Worm (Caenorhabditis elegans) whole organism, late embryonic: ENCODE data around the gene K09B3.1.

Experiments used
- C38D4.7 ChIP-seq: fragments of 200-800 bp; sonication (Bioruptor generic); optimal IDR thresholded peaks from 2 replicates; lab custom pipeline; 2018; ENCODE audit warnings: mild to moderate bottlenecking, missing genetic modification characterization, moderate library complexity, missing compliant biosample characterization
- K09A11.1 ChIP-seq: sonication (generic microtip); optimal IDR thresholded peaks from 2 replicates; lab custom pipeline; 2017; ENCODE audit warnings: antibody characterized with exemption, mild to moderate bottlenecking, missing genetic modification characterization, missing compliant biosample characterization; ENCODE audit not compliant: insufficient read depth
- Y22D7AL.16 ChIP-seq: sonication (generic microtip); optimal IDR thresholded peaks from 2 replicates; lab custom pipeline; 2016; ENCODE audit warnings: missing genetic modification characterization, missing compliant biosample characterization
- ama-1 ChIP-seq: fragments of 150-350 bp; optimal IDR thresholded peaks from 2 replicates; lab custom pipeline; 2014
- ceh-18 ChIP-seq: sonication (generic microtip); optimal IDR thresholded peaks from 2 replicates; lab custom pipeline; 2016; ENCODE audit warnings: missing genetic modification characterization, missing compliant biosample characterization
- ceh-2 ChIP-seq: sonication (generic microtip); optimal IDR thresholded peaks from 2 replicates; lab custom pipeline; 2016; ENCODE audit warnings: missing genotype, missing genetic modification characterization, missing compliant biosample characterization
- ceh-22 ChIP-seq: sonication (generic microtip); optimal IDR thresholded peaks from 2 replicates; lab custom pipeline; 2017; ENCODE audit warnings: missing biosample characterization, missing genetic modification characterization
- ceh-24 ChIP-seq: sonication (generic microtip); optimal IDR thresholded peaks from 2 replicates; lab custom pipeline; 2016; ENCODE audit warnings: mild to moderate bottlenecking, missing genetic modification characterization, missing compliant biosample characterization
- ceh-31 ChIP-seq: sonication (generic microtip); optimal IDR thresholded peaks from 2 replicates; lab custom pipeline; 2016; ENCODE audit warnings: missing genetic modification characterization, missing compliant biosample characterization
- ceh-6 ChIP-seq: fragments of 200-800 bp; sonication (Bioruptor generic); optimal IDR thresholded peaks from 2 replicates; lab custom pipeline; 2018; ENCODE audit warnings: mild to moderate bottlenecking, missing genetic modification characterization, missing compliant biosample characterization
- ceh-9 ChIP-seq: sonication (generic microtip); optimal IDR thresholded peaks from 2 replicates; lab custom pipeline; 2016; ENCODE audit warnings: mild to moderate bottlenecking, missing genetic modification characterization, inconsistent platforms, missing compliant biosample characterization
- dmd-4 ChIP-seq: sonication (generic microtip); optimal IDR thresholded peaks from 2 replicates; lab custom pipeline; 2016; ENCODE audit warnings: borderline replicate concordance, missing genetic modification characterization, missing compliant biosample characterization
- elt-2 ChIP-seq: sonication (generic microtip); optimal IDR thresholded peaks from 2 replicates; lab custom pipeline; 2016; ENCODE audit warnings: missing genetic modification reagents, missing genetic modification characterization, missing compliant biosample characterization
- elt-4 ChIP-seq: sonication (generic microtip); optimal IDR thresholded peaks from 2 replicates; lab custom pipeline; 2016; ENCODE audit warnings: missing genetic modification characterization, missing compliant biosample characterization
- ets-4 ChIP-seq: sonication (generic microtip); optimal IDR thresholded peaks from 2 replicates; lab custom pipeline; 2016; ENCODE audit warnings: missing genetic modification characterization, missing compliant biosample characterization
- fkh-10 ChIP-seq: fragments of 150-350 bp; optimal IDR thresholded peaks from 2 replicates; lab custom pipeline; 2014; ENCODE audit warnings: missing biosample characterization, missing genetic modification reagents, missing genetic modification characterization
- fkh-6 ChIP-seq: sonication (generic microtip); optimal IDR thresholded peaks from 2 replicates; lab custom pipeline; 2016; ENCODE audit warnings: missing genetic modification characterization, missing compliant biosample characterization
- gmeb-2 ChIP-seq: sonication (generic microtip); optimal IDR thresholded peaks from 2 replicates; lab custom pipeline; 2016; ENCODE audit warnings: missing genetic modification characterization, inconsistent platforms, missing compliant biosample characterization
- hlh-15 ChIP-seq: sonication (generic microtip); optimal IDR thresholded peaks from 2 replicates; lab custom pipeline; 2016; ENCODE audit warnings: missing genetic modification characterization, missing compliant biosample characterization
- hlh-6 ChIP-seq: sonication (generic microtip); optimal IDR thresholded peaks from 2 replicates; lab custom pipeline; 2016; ENCODE audit warnings: missing genotype, missing genetic modification characterization, missing compliant biosample characterization
- hlh-8 ChIP-seq: sonication (generic microtip); optimal IDR thresholded peaks from 2 replicates; lab custom pipeline; 2016; ENCODE audit warnings: missing genotype, missing genetic modification characterization, missing compliant biosample characterization
- lin-11 ChIP-seq: fragments of 200-800 bp; sonication (Bioruptor generic); optimal IDR thresholded peaks from 2 replicates; lab custom pipeline; 2018; ENCODE audit warnings: mild to moderate bottlenecking, missing genetic modification characterization, missing compliant biosample characterization
- madf-2 ChIP-seq: sonication (generic microtip); optimal IDR thresholded peaks from 2 replicates; lab custom pipeline; 2017; ENCODE audit warnings: missing genetic modification characterization, missing compliant biosample characterization
- mec-3 ChIP-seq: sonication (generic microtip); optimal IDR thresholded peaks from 2 replicates; lab custom pipeline; 2016; ENCODE audit warnings: borderline replicate concordance, missing genetic modification characterization, missing compliant biosample characterization
- nhr-11 ChIP-seq: fragments of 150-350 bp; optimal IDR thresholded peaks from 2 replicates; lab custom pipeline; 2014; ENCODE audit warnings: missing biosample characterization, missing genetic modification characterization
- nhr-232 ChIP-seq: sonication (generic microtip); optimal IDR thresholded peaks from 2 replicates; lab custom pipeline; 2016; ENCODE audit warnings: missing genetic modification characterization, missing compliant biosample characterization
- pag-3 ChIP-seq: sonication (generic microtip); optimal IDR thresholded peaks from 2 replicates; lab custom pipeline; 2016; ENCODE audit warnings: missing compliant biosample characterization, missing genetic modification characterization, borderline replicate concordance
- pha-2 ChIP-seq: sonication (generic microtip); optimal IDR thresholded peaks from 2 replicates; lab custom pipeline; 2017; ENCODE audit warnings: mild to moderate bottlenecking, missing genetic modification characterization, missing compliant biosample characterization
- ref-2 ChIP-seq: sonication (generic microtip); optimal IDR thresholded peaks from 2 replicates; lab custom pipeline; 2016; ENCODE audit warnings: missing genetic modification characterization, missing compliant biosample characterization
- rnt-1 ChIP-seq: sonication (generic microtip); optimal IDR thresholded peaks from 2 replicates; lab custom pipeline; 2016; ENCODE audit warnings: missing genetic modification characterization, missing compliant biosample characterization
- sdc-2 ChIP-seq: sonication (generic microtip); optimal IDR thresholded peaks from 2 replicates; lab custom pipeline; 2016; ENCODE audit warnings: missing genotype, missing genetic modification characterization, missing compliant biosample characterization
- sox-2 ChIP-seq: fragments of 200-800 bp; sonication (Bioruptor generic); IDR thresholded peaks from 2 replicates; pipeline ENCODE4 v1.3.6; 2022; ENCODE audit warnings: missing genetic modification reagents, missing genetic modification characterization, missing compliant biosample characterization
- syd-9 ChIP-seq: sonication (generic microtip); optimal IDR thresholded peaks from 2 replicates; lab custom pipeline; 2016; ENCODE audit warnings: mild to moderate bottlenecking, missing genetic modification characterization, moderate library complexity, missing compliant biosample characterization
- ttx-3 ChIP-seq: sonication (generic microtip); optimal IDR thresholded peaks from 2 replicates; lab custom pipeline; 2016; ENCODE audit warnings: missing genetic modification reagents, missing genetic modification characterization, missing compliant biosample characterization
- unc-42 ChIP-seq: sonication (generic microtip); optimal IDR thresholded peaks from 2 replicates; lab custom pipeline; 2016; ENCODE audit warnings: missing genotype, missing genetic modification characterization, missing compliant biosample characterization
- unc-86 ChIP-seq: sonication (generic microtip); optimal IDR thresholded peaks from 2 replicates; lab custom pipeline; 2016; ENCODE audit warnings: missing genetic modification characterization, missing compliant biosample characterization
- zip-5 ChIP-seq: sonication (generic microtip); optimal IDR thresholded peaks from 2 replicates; lab custom pipeline; 2016; ENCODE audit warnings: missing genetic modification characterization, missing compliant biosample characterization
- ztf-16 ChIP-seq: sonication (generic microtip); optimal IDR thresholded peaks from 2 replicates; lab custom pipeline; 2017; ENCODE audit warnings: missing genetic modification characterization, missing compliant biosample characterization

K09B3.1 gene

DNA sequence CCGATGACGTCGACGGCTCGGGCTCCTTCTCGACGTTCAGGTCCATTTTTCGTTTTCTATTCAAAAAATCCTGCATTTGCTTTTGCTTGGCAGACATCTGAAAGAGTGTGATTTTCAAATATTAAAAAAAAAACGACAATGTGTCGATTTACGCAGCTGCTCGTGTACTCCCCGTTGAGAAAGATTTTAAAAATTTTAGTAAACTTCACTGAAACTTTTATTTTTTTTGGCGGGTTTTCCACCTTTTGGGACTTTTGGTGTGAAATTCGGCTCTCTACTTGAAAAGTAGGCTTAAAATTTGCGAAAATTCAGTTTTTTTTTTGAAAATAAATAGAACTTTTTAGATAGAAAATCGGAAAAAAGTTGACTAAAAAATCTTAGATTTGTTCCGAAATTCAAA is 12.6 kb downstream of the K09B3.1 start, which contains the start of gene M02B7.7:
M02B7.7 (minus strand) TSS at position 101 of the 400 bp plus-strand sequence.
- TF ChIP-seq pha-2 (tag; lab: Kevin White, UChicago) (no peak), Y22D7AL.16 (tag; lab: Kevin White, UChicago) (no peak), sdc-2 (tag; lab: Kevin White, UChicago) (no peak), zip-5 (tag; lab: Kevin White, UChicago) (no peak), C38D4.7 (GFP tag; lab: Kevin White, UChicago) (no peak), lin-11 (tag; lab: Kevin White, UChicago) (no peak), hlh-8 (tag; lab: Kevin White, UChicago) (no peak), madf-2 (tag; lab: Kevin White, UChicago) (no peak), unc-86 (no peak), ceh-2 (tag; lab: Kevin White, UChicago) (no peak), unc-42 (tag; lab: Kevin White, UChicago) (no peak), ceh-6 (no peak), mec-3 (no peak)

DNA sequence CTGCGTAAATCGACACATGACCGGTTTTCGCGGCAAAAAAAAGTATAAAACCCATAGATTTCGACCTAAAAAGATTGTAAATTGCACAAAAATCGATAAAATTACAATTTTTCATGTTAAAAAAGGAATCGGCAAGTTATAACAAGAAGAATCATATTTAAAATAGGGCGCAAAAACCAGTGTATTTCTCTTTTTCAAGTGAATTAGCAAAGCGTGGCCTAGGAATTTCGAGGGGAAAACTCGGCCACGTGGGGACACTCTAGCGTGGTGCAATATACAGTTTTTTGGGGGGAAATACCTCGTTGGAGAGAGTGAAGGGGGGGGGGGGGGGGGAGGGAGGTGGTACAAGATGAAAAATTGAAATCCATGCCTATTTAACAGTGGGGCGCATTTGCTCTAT is 13.0 kb downstream of the K09B3.1 start:
- peak; percentile 4 for TF ChIP-seq ceh-31 (tag; lab: Kevin White, UChicago)
- TF ChIP-seq zip-5 (tag; lab: Kevin White, UChicago): no peak

DNA sequence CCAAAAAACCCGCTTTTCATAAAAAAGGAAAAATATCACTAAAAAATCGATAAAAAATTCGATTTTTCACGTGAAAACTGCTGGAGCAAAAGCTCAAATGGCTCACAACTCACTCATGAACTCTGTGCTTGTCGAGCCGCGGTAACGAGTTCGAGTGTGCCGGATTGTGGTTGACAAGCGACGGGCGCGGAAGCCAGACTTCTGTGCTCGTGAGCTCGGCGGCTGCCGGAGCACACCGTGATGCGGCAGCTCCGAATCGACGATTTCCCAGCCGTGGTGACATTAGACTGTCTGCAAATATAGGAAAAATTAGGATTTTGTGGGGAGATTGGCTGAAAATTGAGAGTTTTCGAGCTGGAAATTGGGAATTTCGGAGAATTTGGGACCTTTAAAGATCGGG is 18.3 kb downstream of the K09B3.1 start:
- TF ChIP-seq nhr-11 (no peak), elt-4 (tag; lab: Kevin White, UChicago) (no peak), ceh-18 (tag; lab: Kevin White, UChicago) (no peak), ceh-24 (tag; lab: Kevin White, UChicago) (no peak), ttx-3 (tag; lab: Kevin White, UChicago) (no peak), ama-1 (lab: Kevin White, UChicago) (no peak), elt-2 (no peak), nhr-232 (tag; lab: Kevin White, UChicago) (no peak), hlh-15 (tag; lab: Kevin White, UChicago) (no peak), dmd-4 (tag; lab: Kevin White, UChicago) (no peak), K09A11.1 (tag; lab: Kevin White, UChicago) (no peak), ceh-2 (tag; lab: Kevin White, UChicago) (no peak), ets-4 (tag; lab: Kevin White, UChicago) (no peak)

DNA sequence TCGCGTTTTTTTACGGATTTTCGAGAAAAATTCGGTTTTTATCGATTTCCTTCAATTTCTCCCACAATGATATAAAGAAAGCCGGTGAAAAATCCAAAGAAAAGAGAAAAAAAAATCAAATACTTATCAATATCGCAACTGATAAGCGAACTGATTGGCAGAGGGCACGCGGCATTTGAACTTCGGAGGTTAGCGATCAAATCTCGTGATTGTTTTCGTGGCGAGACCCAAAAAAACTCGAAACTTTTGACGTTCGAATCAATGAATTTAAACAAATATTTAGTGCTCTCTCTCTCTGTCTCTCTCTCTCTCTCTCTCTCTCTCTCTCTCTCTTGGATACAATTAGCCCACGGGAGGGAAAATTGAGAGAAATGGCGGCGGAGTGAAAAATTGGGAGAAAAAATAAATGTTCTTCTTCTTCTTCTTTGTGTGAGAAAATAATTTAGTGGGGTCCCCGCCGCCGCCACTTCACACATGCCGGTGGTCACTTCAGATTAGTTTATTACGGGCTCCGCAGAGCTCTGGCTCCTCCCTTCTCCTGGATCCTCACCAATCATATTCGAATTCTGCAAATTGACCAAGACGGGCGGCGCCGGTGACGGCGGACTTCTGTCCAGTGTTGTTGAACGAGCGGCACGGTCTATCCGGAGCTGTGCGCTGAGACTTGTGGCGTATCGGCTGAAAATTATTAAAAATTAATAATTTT is 20.2 kb downstream of the K09B3.1 start:
- TF ChIP-seq elt-2 (peak; percentile 20), ztf-16 (tag; lab: Kevin White, UChicago) (no peak)
- TF ChIP-seq, all 69 proteins: peak for 1

DNA sequence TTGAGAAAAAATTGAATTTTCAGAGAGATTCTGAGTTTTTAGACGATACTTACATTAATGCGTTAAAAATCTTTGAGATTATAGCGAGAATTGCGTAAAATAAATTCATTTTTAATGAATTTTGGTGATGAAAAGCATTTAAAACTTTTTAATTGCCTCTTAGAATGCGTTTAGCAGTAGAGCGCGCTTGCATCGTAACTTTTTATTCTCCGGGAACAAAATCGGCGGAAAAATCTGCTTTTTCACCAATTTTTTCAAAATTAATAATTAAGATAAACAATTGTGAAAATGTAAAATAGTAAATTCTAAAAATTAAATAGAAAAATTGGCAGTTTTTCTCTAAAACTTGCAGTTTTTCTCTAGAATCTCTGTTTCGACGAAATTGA is 20.7 kb downstream of the K09B3.1 start:
- no peak for TF ChIP-seq fkh-6
- TF ChIP-seq elt-2: no peak
- TF ChIP-seq ceh-9 (tag; lab: Kevin White, UChicago): no peak
- no peak for TF ChIP-seq gmeb-2 (tag; lab: Kevin White, UChicago)
- TF ChIP-seq nhr-232 (tag; lab: Kevin White, UChicago): no peak
- TF ChIP-seq hlh-6 (tag; lab: Kevin White, UChicago): no peak
- TF ChIP-seq ceh-24 (tag; lab: Kevin White, UChicago): no peak
- TF ChIP-seq ref-2 (tag; lab: Kevin White, UChicago): no peak
- TF ChIP-seq sdc-2 (tag; lab: Kevin White, UChicago): no peak
- TF ChIP-seq rnt-1 (tag; lab: Kevin White, UChicago): no peak
- TF ChIP-seq pag-3: no peak
- TF ChIP-seq fkh-10 (GFP tag; lab: Kevin White, UChicago): no peak
- no peak for TF ChIP-seq syd-9 (tag; lab: Kevin White, UChicago)
- TF ChIP-seq sox-2 (GFP tag; lab: Robert Waterston, UW): no peak
- no peak for TF ChIP-seq K09A11.1 (tag; lab: Kevin White, UChicago)
- TF ChIP-seq pha-2 (tag; lab: Kevin White, UChicago): no peak
- no peak for TF ChIP-seq ceh-22 (tag; lab: Kevin White, UChicago)
- TF ChIP-seq, all 69 proteins: peak for 0
